Worm (Caenorhabditis elegans): ENCODE results near the gene T20G5.12.

- TF ChIP-seq let-607 (tag; optimal IDR thresholded peaks at IDR 0.05) = no peak
- no peak for TF ChIP-seq attf-5 (GFP tag; optimal IDR thresholded peaks at IDR 0.05)
- no peak for TF ChIP-seq snpc-4 (GFP tag; optimal IDR thresholded peaks at IDR 0.05)
- no peak for TF ChIP-seq snpc-4 (tag; optimal IDR thresholded peaks at IDR 0.05)
These were observed 987 bp downstream of the T20G5.12 start for ce11 chrIII:10202391-10202790.
